Fruit fly (Drosophila melanogaster) whole organism, adult: ENCODE data around the gene her.
A peak's percentile ranks its signal among the peaks of the same experiment; 100 is the strongest.

Experiments
- CG11617 ChIP-seq: fragments of 200-800 bp; sonication (Bioruptor generic); optimal IDR thresholded peaks from 2 replicates; lab custom pipeline; 2017; ENCODE audit warnings: mild to moderate bottlenecking, missing biosample characterization, missing genetic modification reagents, missing genetic modification characterization
- CG12768 ChIP-seq: fragments of 200-800 bp; sonication (Bioruptor generic); optimal IDR thresholded peaks from 2 replicates; lab custom pipeline; 2017; ENCODE audit warnings: missing biosample characterization, missing genetic modification characterization, mild to moderate bottlenecking, moderate library complexity, missing genetic modification reagents
- CG14711 ChIP-seq: fragments of 200-800 bp; sonication (Bioruptor generic); optimal IDR thresholded peaks from 2 replicates; lab custom pipeline; 2018; ENCODE audit warnings: missing biosample characterization, mild to moderate bottlenecking, missing genetic modification characterization, moderate library complexity
- CG1620 ChIP-seq: fragments of 200-800 bp; sonication (Bioruptor generic); optimal IDR thresholded peaks from 2 replicates; lab custom pipeline; 2016; ENCODE audit warnings: missing biosample characterization, missing genetic modification characterization
- CG33017 ChIP-seq: fragments of 200-800 bp; sonication (Bioruptor generic); optimal IDR thresholded peaks from 2 replicates; lab custom pipeline; 2018; ENCODE audit warnings: missing biosample characterization, mild to moderate bottlenecking, missing genetic modification characterization, moderate library complexity
- CG5204 ChIP-seq: fragments of 200-800 bp; sonication (Bioruptor generic); optimal IDR thresholded peaks from 2 replicates; lab custom pipeline; 2016; ENCODE audit warnings: missing biosample characterization, missing genetic modification characterization
- CG7045 ChIP-seq: fragments of 200-800 bp; sonication (Bioruptor generic); optimal IDR thresholded peaks from 2 replicates; lab custom pipeline; 2017; ENCODE audit warnings: missing biosample characterization, mild to moderate bottlenecking, missing genetic modification characterization
- CG7101 ChIP-seq: fragments of 200-800 bp; sonication (Bioruptor generic); optimal IDR thresholded peaks from 2 replicates; lab custom pipeline; 2018; ENCODE audit warnings: missing biosample characterization, mild to moderate bottlenecking, missing genetic modification characterization, moderate library complexity
- Clk ChIP-seq: fragments of 200-800 bp; sonication (Bioruptor generic); optimal IDR thresholded peaks from 2 replicates; lab custom pipeline; 2017; ENCODE audit warnings: missing biosample characterization, missing genetic modification characterization
- Crg-1 ChIP-seq: fragments of 200-800 bp; sonication (Bioruptor generic); optimal IDR thresholded peaks from 2 replicates; lab custom pipeline; 2016; ENCODE audit warnings: missing biosample characterization, missing genetic modification characterization
- Hr96 ChIP-seq: fragments of 200-800 bp; sonication (Bioruptor generic); optimal IDR thresholded peaks from 2 replicates; lab custom pipeline; 2016; ENCODE audit warnings: missing biosample characterization, missing genetic modification characterization
- Mnt ChIP-seq: fragments of 200-800 bp; sonication (Bioruptor generic); optimal IDR thresholded peaks from 2 replicates; lab custom pipeline; 2016; ENCODE audit warnings: missing biosample characterization, mild to moderate bottlenecking, missing genetic modification characterization
- bab1 ChIP-seq: fragments of 200-800 bp; sonication (Bioruptor generic); optimal IDR thresholded peaks from 3 replicates; lab custom pipeline; 2019; ENCODE audit warnings: missing biosample characterization, mild to moderate bottlenecking, missing genetic modification characterization, moderate library complexity
- cic ChIP-seq: fragments of 200-800 bp; sonication (Bioruptor generic); optimal IDR thresholded peaks from 2 replicates; lab custom pipeline; 2017; ENCODE audit warnings: missing biosample characterization, mild to moderate bottlenecking, missing genetic modification characterization, moderate library complexity
- cnc ChIP-seq, 2 experiments: fragments of >200 bp; optimal IDR thresholded peaks; 2 replicates each; lab custom pipeline; 2017
- kay ChIP-seq: fragments of 200-800 bp; sonication (Bioruptor generic); peaks from one replicate; lab custom pipeline; 2016; ENCODE audit warnings: missing biosample characterization, missing genetic modification characterization, borderline replicate concordance
- ovo ChIP-seq: fragments of 200-800 bp; sonication (Bioruptor generic); optimal IDR thresholded peaks from 2 replicates; lab custom pipeline; 2016; ENCODE audit warnings: missing biosample characterization, missing genetic modification characterization
- pad ChIP-seq: fragments of 200-800 bp; sonication (Bioruptor generic); optimal IDR thresholded peaks from 3 replicates; lab custom pipeline; 2017; ENCODE audit warnings: missing biosample characterization, missing genetic modification characterization, mild to moderate bottlenecking, moderate library complexity, missing genetic modification reagents
- tj ChIP-seq: fragments of 200-800 bp; sonication (Bioruptor generic); optimal IDR thresholded peaks from 3 replicates; lab custom pipeline; 2017; ENCODE audit warnings: missing biosample characterization, mild to moderate bottlenecking, missing genetic modification characterization, moderate library complexity
- toe ChIP-seq: fragments of 200-800 bp; sonication (Bioruptor generic); optimal IDR thresholded peaks from 2 replicates; lab custom pipeline; 2016; ENCODE audit warnings: missing biosample characterization, missing genetic modification characterization

The her gene

dm6 chr2L:16683958-16684877 is 7.2 kb downstream of the her start, which contains the start of gene CG31807:
Gene CG31807 (minus strand): TSS chr2L:16684008.
- no peak for TF ChIP-seq CG1620
- TF ChIP-seq CG12768 (GFP tag; lab: Kevin White, UChicago) = no peak
- no peak for TF ChIP-seq ovo (GFP tag; lab: Kevin White, UChicago)
- no peak for TF ChIP-seq Crg-1 (GFP tag; lab: Kevin White, UChicago)
- no peak for TF ChIP-seq CG7045 (GFP tag; lab: Kevin White, UChicago)
- TF ChIP-seq CG33017 (tag; lab: Kevin White, UChicago) = no peak
- peak; percentile 64 for TF ChIP-seq CG7101
- peak; percentile 45 for TF ChIP-seq Hr96 (GFP tag; lab: Kevin White, UChicago)
- TF ChIP-seq CG5204 (GFP tag; lab: Kevin White, UChicago) = no peak
- TF ChIP-seq pad (GFP tag; lab: Kevin White, UChicago) = peak; percentile 32
- no peak for TF ChIP-seq cnc (optimal IDR thresholded peaks at IDR 0.05; lab: Kevin White, UChicago)
- TF ChIP-seq Clk (GFP tag; lab: Kevin White, UChicago) = no peak
- TF ChIP-seq CG11617 (GFP tag; lab: Kevin White, UChicago) = peak; percentile 19
- no peak for TF ChIP-seq toe (GFP tag; lab: Kevin White, UChicago)
- TF ChIP-seq bab1 (GFP tag; lab: Kevin White, UChicago) = peak; percentile 92
- peak; percentile 46 for TF ChIP-seq CG14711 (tag; lab: Kevin White, UChicago)
- TF ChIP-seq kay = peak; percentile 6
- no peak for TF ChIP-seq cic (GFP tag; lab: Kevin White, UChicago)
- TF ChIP-seq Mnt (GFP tag; lab: Kevin White, UChicago) = no peak
- TF ChIP-seq tj (GFP tag; lab: Kevin White, UChicago) = peak; percentile 74

- TF ChIP-seq CG14711 (tag; lab: Kevin White, UChicago) (peak; percentile 39), CG7101 (peak; percentile 40), CG12768 (GFP tag; lab: Kevin White, UChicago) (no peak), CG11617 (GFP tag; lab: Kevin White, UChicago) (peak; percentile 10), Clk (GFP tag; lab: Kevin White, UChicago) (no peak), pad (GFP tag; lab: Kevin White, UChicago) (peak; percentile 4), CG33017 (tag; lab: Kevin White, UChicago) (no peak), Crg-1 (GFP tag; lab: Kevin White, UChicago) (no peak), cic (GFP tag; lab: Kevin White, UChicago) (peak; percentile 25), CG5204 (GFP tag; lab: Kevin White, UChicago) (no peak), cnc (optimal IDR thresholded peaks at IDR 0.05; lab: Kevin White, UChicago) (no peak), ovo (GFP tag; lab: Kevin White, UChicago) (no peak), Mnt (GFP tag; lab: Kevin White, UChicago) (no peak), tj (GFP tag; lab: Kevin White, UChicago) (peak; percentile 2), Hr96 (GFP tag; lab: Kevin White, UChicago) (no peak), toe (GFP tag; lab: Kevin White, UChicago) (no peak), CG7045 (GFP tag; lab: Kevin White, UChicago) (no peak), kay (peak; percentile 28), CG1620 (no peak), bab1 (GFP tag; lab: Kevin White, UChicago) (peak; percentile 38)
Observed at dm6 chr2L:16684908-16685611, 8.1 kb downstream of the her start.

- TF ChIP-seq cnc (optimal IDR thresholded peaks at IDR 0.05; lab: Kevin White, UChicago) (no peak), CG14711 (tag; lab: Kevin White, UChicago) (no peak), kay (no peak), bab1 (GFP tag; lab: Kevin White, UChicago) (no peak), CG11617 (GFP tag; lab: Kevin White, UChicago) (no peak), ovo (GFP tag; lab: Kevin White, UChicago) (no peak), CG7045 (GFP tag; lab: Kevin White, UChicago) (no peak), pad (GFP tag; lab: Kevin White, UChicago) (no peak), Clk (GFP tag; lab: Kevin White, UChicago) (no peak), Mnt (GFP tag; lab: Kevin White, UChicago) (no peak), CG1620 (no peak)
Observed at dm6 chr2L:16685612-16685912, 8.6 kb downstream of the her start.

dm6 chr2L:16686412-16687043 is 9.5 kb downstream of the her start:
- TF ChIP-seq tj (GFP tag; lab: Kevin White, UChicago) = peak; percentile 96
- no peak for TF ChIP-seq CG1620
- no peak for TF ChIP-seq toe (GFP tag; lab: Kevin White, UChicago)

dm6 chr2L:16687863-16688262 is 10.9 kb downstream of the her start:
- TF ChIP-seq CG12768 (GFP tag; lab: Kevin White, UChicago) = no peak
- no peak for TF ChIP-seq CG11617 (GFP tag; lab: Kevin White, UChicago)
